Worm (Caenorhabditis elegans): ENCODE data around the gene mab-3.
"Not testable (repeated sequence)": the region's sequence is repeated elsewhere in the genome, so short reads cannot be mapped to it uniquely, and the experiment has no call there.

Gene mab-3

ce11 chrII:9717904-9718303, 14.0 kb upstream of the mab-3 start, which contains the start of gene Y53C12A.6:
Gene Y53C12A.6, minus strand, starts transcription at chrII:9718004.
- TF ChIP-seq nhr-11 (tag; optimal IDR thresholded peaks at IDR 0.05) (no peak), R02D3.7 (tag; optimal IDR thresholded peaks at IDR 0.05) (no peak), fkh-2 (tag; optimal IDR thresholded peaks at IDR 0.05) (no peak), jun-1 (tag; optimal IDR thresholded peaks at IDR 0.05) (no peak), snpc-4 (tag; optimal IDR thresholded peaks at IDR 0.05) (no peak), skn-1 (tag; optimal IDR thresholded peaks at IDR 0.05) (no peak), elt-3 (tag; optimal IDR thresholded peaks at IDR 0.05) (no peak), fkh-10 (GFP tag; optimal IDR thresholded peaks at IDR 0.05) (no peak), fos-1 (tag; optimal IDR thresholded peaks at IDR 0.05) (no peak), hmg-11 (tag; optimal IDR thresholded peaks at IDR 0.05) (no peak)

ce11 chrII:9718631-9719252, 13.2 kb upstream of the mab-3 start, which contains the start of gene Y53C12A.11:
Gene Y53C12A.11, minus strand, starts transcription at chrII:9718698.
- not testable (repeated sequence) for TF ChIP-seq elt-3, nhr-23, lin-39 (tag; optimal IDR thresholded peaks at IDR 0.05)

- TF ChIP-seq unc-62 (GFP tag; optimal IDR thresholded peaks at IDR 0.05) (no peak), pha-4 (tag; optimal IDR thresholded peaks at IDR 0.05) (no peak), ama-1 (optimal IDR thresholded peaks at IDR 0.05) (no peak), lsy-12 (tag; optimal IDR thresholded peaks at IDR 0.05) (no peak), sea-2 (GFP tag; optimal IDR thresholded peaks at IDR 0.05) (no peak), ceh-9 (tag; optimal IDR thresholded peaks at IDR 0.05) (no peak), nfya-1 (tag; optimal IDR thresholded peaks at IDR 0.05; ENCODE audit: insufficient read depth) (no peak), ZK546.5 (tag; optimal IDR thresholded peaks at IDR 0.05) (no peak), lin-39 (tag; optimal IDR thresholded peaks at IDR 0.05) (no peak), skn-1 (tag; optimal IDR thresholded peaks at IDR 0.05) (no peak), daf-12 (tag; optimal IDR thresholded peaks at IDR 0.05) (no peak), elt-3 (tag; optimal IDR thresholded peaks at IDR 0.05) (no peak), fkh-10 (GFP tag; optimal IDR thresholded peaks at IDR 0.05) (no peak), nhr-12 (tag; optimal IDR thresholded peaks at IDR 0.05) (no peak), hmg-11 (tag; optimal IDR thresholded peaks at IDR 0.05) (no peak), tbx-2 (tag; optimal IDR thresholded peaks at IDR 0.05) (no peak), nhr-28 (tag; optimal IDR thresholded peaks at IDR 0.05) (no peak), fos-1 (tag; optimal IDR thresholded peaks at IDR 0.05) (no peak), nhr-76 (tag; optimal IDR thresholded peaks at IDR 0.05) (no peak)
Measured at ce11 chrII:9724464-9724863, 7.5 kb upstream of the mab-3 start, which contains the start of gene cutl-2. Gene cutl-2, minus strand, starts transcription at chrII:9724673.

- TF ChIP-seq eor-1 (tag; optimal IDR thresholded peaks at IDR 0.05), result no peak
- peak; percentile 91 for TF ChIP-seq nhr-76 (tag; optimal IDR thresholded peaks at IDR 0.05)
Measured at ce11 chrII:9725056-9725455, 6.9 kb upstream of the mab-3 start.

ce11 chrII:9727192-9727699, 4.7 kb upstream of the mab-3 start:
- TF ChIP-seq lin-39 (tag; optimal IDR thresholded peaks at IDR 0.05), result peak; percentile 41
- peak; percentile 1 for TF ChIP-seq lin-15B (tag; optimal IDR thresholded peaks at IDR 0.05)
- TF ChIP-seq nfya-1 (tag; optimal IDR thresholded peaks at IDR 0.05; ENCODE audit: insufficient read depth), result peak; percentile 56
- no peak for TF ChIP-seq skn-1 (tag; optimal IDR thresholded peaks at IDR 0.05)
- peak; percentile 46 for TF ChIP-seq egl-5 (tag; optimal IDR thresholded peaks at IDR 0.05)
- no peak for TF ChIP-seq jun-1 (tag; optimal IDR thresholded peaks at IDR 0.05)
- no peak for TF ChIP-seq nhr-76 (tag; optimal IDR thresholded peaks at IDR 0.05)

- TF ChIP-seq nhr-25 (tag; optimal IDR thresholded peaks at IDR 0.05) (no peak), egl-27 (tag; optimal IDR thresholded peaks at IDR 0.05) (no peak), tbx-2 (tag; optimal IDR thresholded peaks at IDR 0.05) (no peak), fkh-10 (GFP tag; optimal IDR thresholded peaks at IDR 0.05) (peak; percentile 90)
Measured at ce11 chrII:9728506-9728905, 3.4 kb upstream of the mab-3 start.
